Fruit fly (Drosophila melanogaster): ENCODE results near the gene CG6729.
A peak's percentile ranks its signal among the peaks of the same experiment; 100 is the strongest.

The CG6729 gene

DNA sequence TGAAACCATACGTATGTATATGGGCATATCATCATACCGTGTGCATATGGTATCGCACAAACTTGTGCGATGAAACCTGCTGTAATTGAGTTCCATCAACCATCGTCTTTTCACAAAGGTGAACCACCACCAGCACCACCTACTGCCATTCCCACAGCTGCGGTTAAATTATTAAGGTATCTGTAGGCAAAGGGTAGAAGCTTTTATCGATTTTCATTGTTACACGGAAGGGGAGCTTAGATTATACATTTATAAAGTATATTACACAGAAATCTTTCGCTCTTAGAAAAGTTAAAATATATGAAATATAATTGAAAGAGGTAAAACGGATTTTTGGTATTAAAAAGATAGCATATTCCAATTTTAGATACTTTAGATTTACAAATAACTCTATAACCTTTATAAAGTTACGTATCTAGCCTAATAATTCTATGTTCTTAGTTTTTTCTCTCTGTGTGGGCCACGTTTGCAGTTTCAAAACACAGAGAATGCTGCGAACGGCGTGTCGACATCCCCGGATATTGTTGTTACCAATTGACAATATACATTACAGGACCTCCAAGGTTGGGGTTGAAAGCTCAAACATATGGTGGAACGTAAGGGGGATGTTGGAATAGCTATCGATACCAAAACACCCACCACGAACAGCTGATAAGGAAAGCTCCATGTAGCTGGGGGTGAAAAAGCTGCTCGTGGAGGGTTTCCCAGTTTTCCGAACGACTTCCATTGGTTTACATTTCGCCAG lies 16.9 kb upstream of the CG6729 start, which contains the start of gene CG6495 (continued):
- TF ChIP-seq CG1603 (tag; optimal IDR thresholded peaks at IDR 0.05) (no peak), CG30431 (GFP tag; optimal IDR thresholded peaks at IDR 0.05) (no peak), CG10209 (GFP tag; optimal IDR thresholded peaks at IDR 0.05) (peak; percentile 47), CG8924 (tag; optimal IDR thresholded peaks at IDR 0.05) (peak; percentile 75), HLH3B (GFP tag; IDR thresholded peaks at IDR 0.05) (peak; percentile 63), CG18764 (GFP tag; optimal IDR thresholded peaks at IDR 0.05) (no peak), CG9932 (GFP tag; IDR thresholded peaks at IDR 0.05) (no peak; the same call in 1 of the 2 replicates), CG6791 (GFP tag; IDR thresholded peaks at IDR 0.05; ENCODE audit: partially characterized antibody) (no peak), mld (GFP tag; IDR thresholded peaks at IDR 0.05; ENCODE audit: partially characterized antibody) (no peak), hbn (GFP tag; IDR thresholded peaks at IDR 0.05; ENCODE audit: partially characterized antibody) (no peak), ewg (GFP tag; optimal IDR thresholded peaks at IDR 0.05) (no peak), seq (GFP tag; IDR thresholded peaks at IDR 0.05) (no peak), CG15479 (GFP tag; optimal IDR thresholded peaks at IDR 0.05) (no peak), CG7357 (GFP tag; IDR thresholded peaks at IDR 0.05) (no peak), bsh (GFP tag; optimal IDR thresholded peaks at IDR 0.05) (peak in 1 of 2 experiments; percentile 69), CG31224 (GFP tag; IDR thresholded peaks at IDR 0.05) (no peak), CG3838 (GFP tag; optimal IDR thresholded peaks at IDR 0.05) (no peak), gsb (GFP tag; IDR thresholded peaks at IDR 0.05) (no peak), phol (tag; optimal IDR thresholded peaks at IDR 0.05) (peak; percentile 55), pfk (GFP tag; optimal IDR thresholded peaks at IDR 0.05) (no peak), CG8765 (GFP tag; IDR thresholded peaks at IDR 0.05) (no peak), ftz-f1 (GFP tag; optimal IDR thresholded peaks at IDR 0.05) (no peak), sna (GFP tag; IDR thresholded peaks at IDR 0.05; ENCODE audit: partially characterized antibody) (no peak), kni (GFP tag; optimal IDR thresholded peaks at IDR 0.05) (no peak), ara (GFP tag; IDR thresholded peaks at IDR 0.05) (no peak), CG8290 (GFP tag; optimal IDR thresholded peaks at IDR 0.05) (no peak), CG8290 (tag; optimal IDR thresholded peaks at IDR 0.05) (no peak), pita (GFP tag; optimal IDR thresholded peaks at IDR 0.05) (no peak), Deaf1 (tag; optimal IDR thresholded peaks at IDR 0.05) (peak; percentile 69), mirr (GFP tag; optimal IDR thresholded peaks at IDR 0.05) (no peak), ap (GFP tag; IDR thresholded peaks at IDR 0.05) (no peak), Bgb (GFP tag; IDR thresholded peaks at IDR 0.05; ENCODE audit: partially characterized antibody) (no peak; the same call in 1 of the 2 replicates), ken (GFP tag; IDR thresholded peaks at IDR 0.05) (no peak), ranshi (GFP tag; IDR thresholded peaks at IDR 0.05) (peak; percentile 35; the same call in 1 of the 2 replicates), CG15011 (GFP tag; optimal IDR thresholded peaks at IDR 0.05) (peak; percentile 22), CG17385 (GFP tag; optimal IDR thresholded peaks at IDR 0.05) (no peak), CG3163 (GFP tag; optimal IDR thresholded peaks at IDR 0.05) (no peak), caup (GFP tag; optimal IDR thresholded peaks at IDR 0.05; ENCODE audit: severe bottlenecking) (peak; percentile 62), HHEX (GFP tag; optimal IDR thresholded peaks at IDR 0.05) (peak; percentile 30), lov (optimal IDR thresholded peaks at IDR 0.05) (no peak), lov (GFP tag; IDR thresholded peaks at IDR 0.05) (no peak), Fer2 (tag; optimal IDR thresholded peaks at IDR 0.05) (no peak), CG33557 (GFP tag; optimal IDR thresholded peaks at IDR 0.05) (no peak), CG14441 (GFP tag; IDR thresholded peaks at IDR 0.05) (peak; percentile 21; the same call in 1 of the 2 replicates), ERR (GFP tag; optimal IDR thresholded peaks at IDR 0.05) (no peak), danr (GFP tag; IDR thresholded peaks at IDR 0.05) (no peak), B-H1 (GFP tag; IDR thresholded peaks at IDR 0.05) (no peak; the same call in 2 of the 3 replicates), Usf (GFP tag; optimal IDR thresholded peaks at IDR 0.05) (no peak), CG17328 (GFP tag; IDR thresholded peaks at IDR 0.05) (peak; percentile 39; the same call in 1 of the 2 replicates), kah (GFP tag; optimal IDR thresholded peaks at IDR 0.05) (no peak)

Data from whole organism, embryonic.